Worm (Caenorhabditis elegans) whole organism, midembryonic: ENCODE measurements around the gene T04F8.7.

Experiments
- T22C8.4 ChIP-seq: fragments of 200-800 bp; sonication (Bioruptor generic); IDR thresholded peaks from 2 replicates; pipeline ENCODE4 v1.3.6; 2022; ENCODE audit warnings: missing genetic modification characterization, missing compliant biosample characterization
- cog-1 ChIP-seq: sonication (generic microtip); optimal IDR thresholded peaks from 2 replicates; lab custom pipeline; 2016; ENCODE audit warnings: missing genetic modification characterization, missing compliant biosample characterization
- flt-1 ChIP-seq: fragments of 200-800 bp; sonication (Bioruptor generic); IDR thresholded peaks from 2 replicates; pipeline ENCODE4 v1.3.6; 2022; ENCODE audit warnings: missing genetic modification characterization, missing compliant biosample characterization
- klf-2 ChIP-seq: fragments of 200-800 bp; sonication (Bioruptor generic); conservative IDR thresholded peaks from 2 replicates; pipeline ENCODE4 v1.3.6; 2022; ENCODE audit warnings: missing genetic modification reagents, missing genetic modification characterization, missing compliant biosample characterization
- med-1 ChIP-seq: sonication (generic microtip); optimal IDR thresholded peaks from 2 replicates; lab custom pipeline; 2017; ENCODE audit warnings: missing genetic modification characterization, mild to moderate bottlenecking, missing compliant biosample characterization, antibody characterized with exemption, missing genetic modification reagents; ENCODE audit not compliant: insufficient read depth
- ref-1 ChIP-seq: fragments of 200-800 bp; sonication (Bioruptor generic); conservative IDR thresholded peaks from 2 replicates; pipeline ENCODE4 v1.3.6; 2022; ENCODE audit warnings: missing genetic modification reagents, missing genetic modification characterization, missing compliant biosample characterization
- tab-1 ChIP-seq: fragments of 200-800 bp; sonication (Bioruptor generic); IDR thresholded peaks from 2 replicates; pipeline ENCODE4 v1.3.6; 2022; ENCODE audit warnings: missing genetic modification characterization, missing compliant biosample characterization
- ztf-29 ChIP-seq: fragments of 200-800 bp; sonication (Bioruptor generic); IDR thresholded peaks from 2 replicates; pipeline ENCODE4 v1.3.6; 2022; ENCODE audit warnings: missing genetic modification reagents, missing genetic modification characterization, missing compliant biosample characterization

ce11 chrX:11662557-11662956, 18.2 kb downstream of the T04F8.7 start:
- TF ChIP-seq cog-1: peak; percentile 32
- TF ChIP-seq ref-1 (GFP tag; lab: Robert Waterston, UW): no peak
- TF ChIP-seq klf-2 (GFP tag; lab: Robert Waterston, UW): no peak
- no peak for TF ChIP-seq T22C8.4 (GFP tag; lab: Robert Waterston, UW)
- TF ChIP-seq med-1: no peak
- TF ChIP-seq flt-1: 0 out of 2 replicates have a peak, but pooled peaks have one; percentile 52
- TF ChIP-seq ztf-29 (GFP tag; lab: Robert Waterston, UW): no peak
- TF ChIP-seq tab-1 (GFP tag; lab: Robert Waterston, UW): no peak
